Fruit fly (Drosophila melanogaster) whole organism, wandering third instar larva: Measurements from ENCODE around the gene CG18766.

Experiments used
- CG32264 ChIP-seq: fragments of 200-800 bp; sonication (Bioruptor generic); optimal IDR thresholded peaks from 2 replicates; lab custom pipeline; 2016; ENCODE audit warnings: missing biosample characterization, missing genetic modification characterization
- CG9705 ChIP-seq: fragments of 200-800 bp; sonication (Bioruptor generic); optimal IDR thresholded peaks from 2 replicates; lab custom pipeline; 2018; ENCODE audit warnings: missing biosample characterization, mild to moderate bottlenecking, missing genetic modification characterization
- CrebA ChIP-seq: fragments of 200-800 bp; sonication (Bioruptor generic); optimal IDR thresholded peaks from 2 replicates; lab custom pipeline; 2016; ENCODE audit warnings: missing biosample characterization, mild to moderate bottlenecking, missing genetic modification characterization, borderline replicate concordance
- Dif ChIP-seq: fragments of 200-275, 200-300 bp; sonication (Bioruptor generic); optimal IDR thresholded peaks from 2 replicates; lab custom pipeline; 2018; ENCODE audit warnings: missing biosample characterization, missing genetic modification characterization; ENCODE audit not compliant: partially characterized antibody
- HLH106 ChIP-seq: fragments of 200-800 bp; optimal IDR thresholded peaks from 3 replicates; lab custom pipeline; 2019; ENCODE audit warnings: missing biosample characterization, mild to moderate bottlenecking, missing genetic modification characterization, moderate library complexity
- Hnf4 ChIP-seq: fragments of 200-800 bp; sonication (Bioruptor generic); optimal IDR thresholded peaks from 2 replicates; lab custom pipeline; 2016; ENCODE audit warnings: missing biosample characterization, mild to moderate bottlenecking, missing genetic modification characterization
- Hr78 ChIP-seq: fragments of >200 bp; optimal IDR thresholded peaks from 2 replicates; lab custom pipeline; 2017; ENCODE audit warnings: missing biosample characterization, missing genetic modification characterization
- Hr83 ChIP-seq: fragments of 200-300 bp; sonication (Bioruptor generic); optimal IDR thresholded peaks from 2 replicates; lab custom pipeline; 2016; ENCODE audit warnings: missing biosample characterization, mild to moderate bottlenecking, missing genetic modification characterization, moderate library complexity; ENCODE audit not compliant: poor library complexity, severe bottlenecking
- Jra ChIP-seq: sonication (Bioruptor generic); optimal IDR thresholded peaks from 2 replicates; lab custom pipeline; 2016; ENCODE audit warnings: missing biosample characterization, missing genetic modification characterization
- Mio ChIP-seq: sonication (Bioruptor generic); optimal IDR thresholded peaks from 2 replicates; lab custom pipeline; 2016; ENCODE audit warnings: missing biosample characterization, missing genetic modification characterization
- Myc ChIP-seq: fragments of >200 bp; optimal IDR thresholded peaks from 2 replicates; lab custom pipeline; 2017
- N ChIP-seq: fragments of >200 bp; optimal IDR thresholded peaks from 2 replicates; lab custom pipeline; 2018; ENCODE audit warnings: missing biosample characterization, missing external identifiers, missing genetic modification characterization
- OdsH ChIP-seq: fragments of 200-800 bp; sonication (Bioruptor generic); optimal IDR thresholded peaks from 2 replicates; lab custom pipeline; 2016; ENCODE audit warnings: missing biosample characterization, mild to moderate bottlenecking, missing genetic modification characterization
- Sp1 ChIP-seq: fragments of 200-800 bp; sonication (Bioruptor generic); optimal IDR thresholded peaks from 3 replicates; lab custom pipeline; 2019; ENCODE audit warnings: missing biosample characterization, mild to moderate bottlenecking, missing genetic modification characterization, moderate library complexity
- Vsx2 ChIP-seq: fragments of 200-300, 225-300 bp; sonication (Bioruptor generic); optimal IDR thresholded peaks from 2 replicates; lab custom pipeline; 2018; ENCODE audit warnings: missing biosample characterization, missing genetic modification characterization; ENCODE audit not compliant: partially characterized antibody
- br ChIP-seq: fragments of 200-800 bp; sonication (Bioruptor generic); optimal IDR thresholded peaks from 2 replicates; lab custom pipeline; 2016; ENCODE audit warnings: missing biosample characterization, missing genetic modification characterization
- dmrt93B ChIP-seq: fragments of 200-800 bp; sonication (Bioruptor generic); optimal IDR thresholded peaks from 2 replicates; lab custom pipeline; 2018; ENCODE audit warnings: missing biosample characterization, mild to moderate bottlenecking, missing genetic modification characterization
- ey ChIP-seq: fragments of 200-800 bp; sonication (Bioruptor generic); optimal IDR thresholded peaks from 2 replicates; lab custom pipeline; 2016; ENCODE audit warnings: missing biosample characterization, missing genetic modification characterization
- foxo ChIP-seq, 2 experiments: fragments of 200-800 bp; sonication (Bioruptor generic); optimal IDR thresholded peaks; 2 replicates in 1 of 2; 3 replicates in 1 of 2; lab custom pipeline; 2016 to 2017; ENCODE audit warnings: missing biosample characterization in 2 of 2, missing genetic modification characterization in 2 of 2
- fru ChIP-seq: fragments of 200-800 bp; sonication (Bioruptor generic); optimal IDR thresholded peaks from 3 replicates; lab custom pipeline; 2016; ENCODE audit warnings: missing biosample characterization, mild to moderate bottlenecking, missing genetic modification characterization
- h ChIP-seq: fragments of 200-800 bp; sonication (Bioruptor generic); optimal IDR thresholded peaks from 3 replicates; lab custom pipeline; 2016; ENCODE audit warnings: missing biosample characterization, mild to moderate bottlenecking, missing genetic modification characterization
- jim ChIP-seq: fragments of 175-275, 200-325 bp; sonication (Bioruptor generic); optimal IDR thresholded peaks from 2 replicates; lab custom pipeline; 2016; ENCODE audit warnings: missing biosample characterization, mild to moderate bottlenecking, missing genetic modification characterization
- lola ChIP-seq: fragments of >200 bp; optimal IDR thresholded peaks from 2 replicates; lab custom pipeline; 2017; ENCODE audit warnings: missing biosample characterization, missing genetic modification characterization
- psq ChIP-seq: fragments of 200-800 bp; sonication (Bioruptor generic); optimal IDR thresholded peaks from 3 replicates; lab custom pipeline; 2017; ENCODE audit warnings: missing biosample characterization, mild to moderate bottlenecking, missing genetic modification characterization, moderate library complexity
- rgr ChIP-seq: fragments of 200-800 bp; sonication (Bioruptor generic); optimal IDR thresholded peaks from 3 replicates; lab custom pipeline; 2016; ENCODE audit warnings: missing biosample characterization, mild to moderate bottlenecking, missing genetic modification characterization
- sage ChIP-seq: fragments of 200-800 bp; sonication (Bioruptor generic); optimal IDR thresholded peaks from 2 replicates; lab custom pipeline; 2016; ENCODE audit warnings: missing biosample characterization, mild to moderate bottlenecking, missing genetic modification characterization
- usp ChIP-seq: fragments of >200 bp; optimal IDR thresholded peaks from 2 replicates; lab custom pipeline; 2017; ENCODE audit warnings: missing biosample characterization, missing genetic modification characterization
- woc ChIP-seq: sonication (Bioruptor generic); optimal IDR thresholded peaks from 2 replicates; lab custom pipeline; 2016; ENCODE audit warnings: missing biosample characterization, mild to moderate bottlenecking, missing genetic modification characterization

The CG18766 gene

DNA sequence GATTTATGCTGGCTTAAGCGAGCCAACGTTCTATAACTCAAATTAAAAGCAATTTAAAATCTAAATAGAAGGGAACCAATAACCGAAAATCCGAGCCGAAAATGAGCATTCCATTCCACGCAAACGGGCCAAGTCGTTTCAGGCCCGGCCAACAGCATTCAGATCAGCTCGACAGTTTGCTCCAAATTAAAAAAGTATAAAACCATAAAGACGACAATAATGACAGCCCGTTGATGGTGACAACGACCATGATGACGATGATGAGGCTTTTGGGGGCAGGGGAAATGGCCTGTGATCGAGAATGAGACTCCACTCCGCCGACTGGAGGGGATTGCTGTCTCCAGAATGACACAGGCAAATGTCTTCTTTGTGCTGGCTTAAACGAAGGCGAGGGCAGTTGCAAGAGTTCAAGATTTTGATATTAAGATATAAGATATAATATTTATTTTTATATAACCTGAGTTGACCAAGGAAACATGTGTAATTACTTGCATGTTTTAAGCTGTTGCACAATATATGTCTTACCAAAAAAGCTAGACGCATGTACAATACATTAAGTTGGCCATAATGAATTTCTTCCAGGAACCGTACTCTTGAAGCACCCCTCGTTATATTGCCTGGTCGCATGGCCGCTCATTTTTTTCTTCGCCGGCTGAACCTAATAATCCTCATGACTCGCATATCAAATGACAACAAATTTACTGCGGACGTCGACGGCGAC lies 40.2 kb downstream of the CG18766 start (continued):
- TF ChIP-seq psq (GFP tag; lab: Kevin White, UChicago) (peak; percentile 36), woc (no peak), CG32264 (GFP tag; lab: Kevin White, UChicago) (no peak), Jra (GFP tag; lab: Kevin White, UChicago) (no peak)
- TF ChIP-seq, all 38 proteins: peak for 11

DNA sequence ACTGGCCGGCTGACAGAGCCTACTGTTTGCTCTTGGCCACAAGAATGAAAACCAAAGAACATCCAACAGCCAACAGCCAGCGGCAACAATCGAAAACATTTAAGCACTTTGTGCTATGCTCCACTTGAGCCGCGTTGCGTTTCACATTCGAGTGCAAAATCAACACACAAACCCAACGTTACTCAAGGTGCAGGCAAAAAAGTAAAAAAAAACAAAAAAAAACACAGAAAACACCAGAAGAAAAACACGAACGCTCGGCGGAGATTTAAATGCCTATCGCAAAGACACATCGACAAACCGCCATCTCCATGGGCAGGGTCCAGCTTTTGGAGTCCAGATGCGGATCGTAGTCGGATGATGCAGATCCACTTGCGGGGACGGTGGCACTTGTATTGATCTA lies 41.2 kb downstream of the CG18766 start:
- TF ChIP-seq N (no peak), Sp1 (GFP tag; lab: Kevin White, UChicago) (no peak), usp (GFP tag; lab: Kevin White, UChicago) (no peak), CG32264 (GFP tag; lab: Kevin White, UChicago) (no peak), Hr78 (GFP tag; lab: Kevin White, UChicago) (no peak), Hr83 (GFP tag; lab: Kevin White, UChicago) (no peak), rgr (no peak), Mio (GFP tag; lab: Kevin White, UChicago) (no peak), fru (GFP tag; lab: Kevin White, UChicago) (no peak), ey (no peak)

DNA sequence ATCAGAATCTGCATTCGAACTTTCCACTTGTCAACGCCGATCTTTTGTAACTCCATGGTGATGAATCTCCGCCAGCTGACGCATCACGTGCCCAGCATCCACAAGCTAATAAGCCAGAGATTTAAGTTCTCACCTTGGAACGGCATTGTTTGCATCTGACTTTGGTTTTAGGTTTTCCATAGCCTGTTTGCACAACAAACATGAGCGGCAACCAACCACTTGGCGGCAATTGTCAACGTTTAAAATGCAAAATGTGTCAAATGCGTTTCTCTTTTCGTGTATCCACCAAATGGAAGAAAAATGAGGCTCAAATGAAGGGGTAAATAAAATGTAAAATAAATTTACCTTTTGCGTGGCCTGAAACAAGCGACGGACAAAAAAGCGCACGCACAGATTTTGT lies 42.7 kb downstream of the CG18766 start:
- TF ChIP-seq Hr78 (GFP tag; lab: Kevin White, UChicago): no peak
- no peak for TF ChIP-seq CG9705
- TF ChIP-seq, all 38 proteins: peak for 0

DNA sequence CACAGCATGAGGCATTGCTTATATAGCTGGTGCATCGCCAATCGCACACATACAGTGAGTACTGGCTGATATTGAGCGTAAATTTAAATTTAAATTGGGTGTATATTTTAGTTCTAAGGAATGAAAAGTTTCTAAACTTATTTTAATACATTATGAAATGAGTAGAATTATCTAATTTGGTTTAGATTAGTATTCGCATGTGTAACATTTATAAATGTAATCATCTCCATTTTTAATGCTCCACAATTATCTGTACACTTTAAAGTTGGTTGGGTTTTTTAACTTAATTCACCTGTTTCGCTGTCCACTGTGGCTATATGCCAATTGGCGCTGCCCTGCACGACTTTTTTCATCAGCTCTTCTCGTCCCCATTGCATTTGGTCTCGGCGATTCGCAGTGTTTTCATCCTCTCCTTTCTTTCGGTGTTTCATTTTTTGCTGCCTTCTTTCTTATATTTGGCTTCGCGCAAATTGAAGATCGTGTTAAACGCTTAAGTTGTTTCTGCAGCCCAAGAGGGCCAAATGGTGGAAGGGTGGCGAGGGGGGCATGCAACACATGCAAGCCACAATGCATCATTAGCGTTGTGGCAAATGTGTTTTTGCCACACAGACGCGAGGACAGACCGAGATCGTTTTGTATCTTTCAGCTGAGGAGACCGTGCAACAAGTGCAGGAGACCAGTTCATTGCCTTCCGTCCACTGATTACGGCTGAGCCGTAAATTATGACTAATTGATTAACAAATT lies 43.3 kb downstream of the CG18766 start:
- TF ChIP-seq woc: peak; percentile 30
- peak; percentile 81 for TF ChIP-seq Sp1 (GFP tag; lab: Kevin White, UChicago)
- peak; percentile 88 for TF ChIP-seq h (GFP tag; lab: Kevin White, UChicago)
- TF ChIP-seq fru (GFP tag; lab: Kevin White, UChicago): peak; percentile 85
- peak; percentile 74 for TF ChIP-seq rgr
- TF ChIP-seq br (GFP tag; lab: Kevin White, UChicago): no peak
- peak; percentile 84 for TF ChIP-seq OdsH (GFP tag; lab: Kevin White, UChicago)
- peak; percentile 28 for TF ChIP-seq Dif (GFP tag; lab: Kevin White, UChicago)
- TF ChIP-seq foxo (GFP tag; optimal IDR thresholded peaks at IDR 0.05; lab: Kevin White, UChicago): peak in 1 of 2 experiments; percentile 85
- TF ChIP-seq HLH106: peak; percentile 87
- TF ChIP-seq CG9705: peak; percentile 53
- TF ChIP-seq psq (GFP tag; lab: Kevin White, UChicago): peak; percentile 92
- no peak for TF ChIP-seq lola (GFP tag; lab: Kevin White, UChicago)
- peak; percentile 0 for TF ChIP-seq CrebA (GFP tag; lab: Kevin White, UChicago)
- TF ChIP-seq ey: peak; percentile 29
- no peak for TF ChIP-seq Jra (GFP tag; lab: Kevin White, UChicago)
- peak; percentile 24 for TF ChIP-seq Vsx2
- TF ChIP-seq CG32264 (GFP tag; lab: Kevin White, UChicago): peak; percentile 3
- TF ChIP-seq Myc (lab: Kevin White, UChicago): no peak
- no peak for TF ChIP-seq jim (GFP tag; lab: Kevin White, UChicago)
- peak; percentile 63 for TF ChIP-seq dmrt93B (GFP tag; lab: Kevin White, UChicago)
- TF ChIP-seq Hr83 (GFP tag; lab: Kevin White, UChicago): no peak
- TF ChIP-seq sage: peak; percentile 16
- peak; percentile 20 for TF ChIP-seq Hnf4 (GFP tag; lab: Kevin White, UChicago)
